Fruit fly (Drosophila melanogaster) whole organism, adult: ENCODE measurements around the gene Sbf.

Experiments
- CG11617 ChIP-seq: fragments of 200-800 bp; sonication (Bioruptor generic); optimal IDR thresholded peaks from 2 replicates; lab custom pipeline; 2017; ENCODE audit warnings: mild to moderate bottlenecking, missing biosample characterization, missing genetic modification reagents, missing genetic modification characterization
- CG12768 ChIP-seq: fragments of 200-800 bp; sonication (Bioruptor generic); optimal IDR thresholded peaks from 2 replicates; lab custom pipeline; 2017; ENCODE audit warnings: missing biosample characterization, missing genetic modification characterization, mild to moderate bottlenecking, moderate library complexity, missing genetic modification reagents
- CG14711 ChIP-seq: fragments of 200-800 bp; sonication (Bioruptor generic); optimal IDR thresholded peaks from 2 replicates; lab custom pipeline; 2018; ENCODE audit warnings: missing biosample characterization, mild to moderate bottlenecking, missing genetic modification characterization, moderate library complexity
- CG1620 ChIP-seq: fragments of 200-800 bp; sonication (Bioruptor generic); optimal IDR thresholded peaks from 2 replicates; lab custom pipeline; 2016; ENCODE audit warnings: missing biosample characterization, missing genetic modification characterization
- CG33017 ChIP-seq: fragments of 200-800 bp; sonication (Bioruptor generic); optimal IDR thresholded peaks from 2 replicates; lab custom pipeline; 2018; ENCODE audit warnings: missing biosample characterization, mild to moderate bottlenecking, missing genetic modification characterization, moderate library complexity
- CG5204 ChIP-seq: fragments of 200-800 bp; sonication (Bioruptor generic); optimal IDR thresholded peaks from 2 replicates; lab custom pipeline; 2016; ENCODE audit warnings: missing biosample characterization, missing genetic modification characterization
- CG7045 ChIP-seq: fragments of 200-800 bp; sonication (Bioruptor generic); optimal IDR thresholded peaks from 2 replicates; lab custom pipeline; 2017; ENCODE audit warnings: missing biosample characterization, mild to moderate bottlenecking, missing genetic modification characterization
- CG7101 ChIP-seq: fragments of 200-800 bp; sonication (Bioruptor generic); optimal IDR thresholded peaks from 2 replicates; lab custom pipeline; 2018; ENCODE audit warnings: missing biosample characterization, mild to moderate bottlenecking, missing genetic modification characterization, moderate library complexity
- Clk ChIP-seq: fragments of 200-800 bp; sonication (Bioruptor generic); optimal IDR thresholded peaks from 2 replicates; lab custom pipeline; 2017; ENCODE audit warnings: missing biosample characterization, missing genetic modification characterization
- Crg-1 ChIP-seq: fragments of 200-800 bp; sonication (Bioruptor generic); optimal IDR thresholded peaks from 2 replicates; lab custom pipeline; 2016; ENCODE audit warnings: missing biosample characterization, missing genetic modification characterization
- Hr96 ChIP-seq: fragments of 200-800 bp; sonication (Bioruptor generic); optimal IDR thresholded peaks from 2 replicates; lab custom pipeline; 2016; ENCODE audit warnings: missing biosample characterization, missing genetic modification characterization
- Mnt ChIP-seq: fragments of 200-800 bp; sonication (Bioruptor generic); optimal IDR thresholded peaks from 2 replicates; lab custom pipeline; 2016; ENCODE audit warnings: missing biosample characterization, mild to moderate bottlenecking, missing genetic modification characterization
- bab1 ChIP-seq: fragments of 200-800 bp; sonication (Bioruptor generic); optimal IDR thresholded peaks from 3 replicates; lab custom pipeline; 2019; ENCODE audit warnings: missing biosample characterization, mild to moderate bottlenecking, missing genetic modification characterization, moderate library complexity
- cic ChIP-seq: fragments of 200-800 bp; sonication (Bioruptor generic); optimal IDR thresholded peaks from 2 replicates; lab custom pipeline; 2017; ENCODE audit warnings: missing biosample characterization, mild to moderate bottlenecking, missing genetic modification characterization, moderate library complexity
- cnc ChIP-seq, 2 experiments: fragments of >200 bp; optimal IDR thresholded peaks; 2 replicates each; lab custom pipeline; 2017
- kay ChIP-seq: fragments of 200-800 bp; sonication (Bioruptor generic); peaks from one replicate; lab custom pipeline; 2016; ENCODE audit warnings: missing biosample characterization, missing genetic modification characterization, borderline replicate concordance
- ovo ChIP-seq: fragments of 200-800 bp; sonication (Bioruptor generic); optimal IDR thresholded peaks from 2 replicates; lab custom pipeline; 2016; ENCODE audit warnings: missing biosample characterization, missing genetic modification characterization
- pad ChIP-seq: fragments of 200-800 bp; sonication (Bioruptor generic); optimal IDR thresholded peaks from 3 replicates; lab custom pipeline; 2017; ENCODE audit warnings: missing biosample characterization, missing genetic modification characterization, mild to moderate bottlenecking, moderate library complexity, missing genetic modification reagents
- tj ChIP-seq: fragments of 200-800 bp; sonication (Bioruptor generic); optimal IDR thresholded peaks from 3 replicates; lab custom pipeline; 2017; ENCODE audit warnings: missing biosample characterization, mild to moderate bottlenecking, missing genetic modification characterization, moderate library complexity
- toe ChIP-seq: fragments of 200-800 bp; sonication (Bioruptor generic); optimal IDR thresholded peaks from 2 replicates; lab custom pipeline; 2016; ENCODE audit warnings: missing biosample characterization, missing genetic modification characterization

Gene Sbf

dm6 chr3R:11796780-11797179 is at the start of gene Sbf:
Gene Sbf, minus strand, starts transcription at chr3R:11796948.
- TF ChIP-seq CG33017 (tag; lab: Kevin White, UChicago): no peak
- no peak for TF ChIP-seq CG14711
- TF ChIP-seq cic (GFP tag; lab: Kevin White, UChicago): no peak
- TF ChIP-seq toe (GFP tag; lab: Kevin White, UChicago): no peak
- peak; percentile 5 for TF ChIP-seq Clk (GFP tag; lab: Kevin White, UChicago)
- TF ChIP-seq CG11617: peak; percentile 41
- TF ChIP-seq kay (GFP tag; lab: Kevin White, UChicago): no peak
- peak; percentile 59 for TF ChIP-seq CG7101 (tag; lab: Kevin White, UChicago)
- peak; percentile 76 for TF ChIP-seq bab1 (GFP tag; lab: Kevin White, UChicago)
- no peak for TF ChIP-seq CG7045 (GFP tag; lab: Kevin White, UChicago)
- no peak for TF ChIP-seq cnc (optimal IDR thresholded peaks at IDR 0.05; lab: Kevin White, UChicago)
- peak; percentile 51 for TF ChIP-seq pad (GFP tag; lab: Kevin White, UChicago)
- no peak for TF ChIP-seq CG5204 (GFP tag; lab: Kevin White, UChicago)
- TF ChIP-seq CG12768: peak; percentile 34
- TF ChIP-seq Crg-1 (GFP tag; lab: Kevin White, UChicago): peak; percentile 62
- peak; percentile 53 for TF ChIP-seq CG1620 (GFP tag; lab: Kevin White, UChicago)
- peak; percentile 55 for TF ChIP-seq Mnt
- TF ChIP-seq ovo (GFP tag; lab: Kevin White, UChicago): peak; percentile 14
- TF ChIP-seq Hr96 (GFP tag; lab: Kevin White, UChicago): no peak
- TF ChIP-seq tj (GFP tag; lab: Kevin White, UChicago): no peak

dm6 chr3R:11833406-11833805 is 36.7 kb upstream of the Sbf start:
- TF ChIP-seq pad (GFP tag; lab: Kevin White, UChicago) (no peak), CG33017 (tag; lab: Kevin White, UChicago) (no peak), CG1620 (GFP tag; lab: Kevin White, UChicago) (no peak), CG14711 (no peak)

dm6 chr3R:11830757-11831586 is 34.2 kb upstream of the Sbf start:
- TF ChIP-seq Hr96 (GFP tag; lab: Kevin White, UChicago) (no peak), toe (GFP tag; lab: Kevin White, UChicago) (no peak), ovo (GFP tag; lab: Kevin White, UChicago) (no peak), CG11617 (no peak), CG7045 (GFP tag; lab: Kevin White, UChicago) (no peak)

dm6 chr3R:11822266-11822665 is 25.5 kb upstream of the Sbf start, which contains the start of gene Kyat:
Gene Kyat, minus strand, starts transcription at chr3R:11822493.
- TF ChIP-seq bab1 (GFP tag; lab: Kevin White, UChicago) (peak; percentile 1), CG11617 (no peak)

- TF ChIP-seq Hr96 (GFP tag; lab: Kevin White, UChicago) (no peak), cic (GFP tag; lab: Kevin White, UChicago) (peak; percentile 27), tj (GFP tag; lab: Kevin White, UChicago) (peak; percentile 85), cnc (optimal IDR thresholded peaks at IDR 0.05; lab: Kevin White, UChicago) (peak; percentile 45 to 53)
Observed at dm6 chr3R:11821800-11822199, 25.1 kb upstream of the Sbf start.

- TF ChIP-seq Hr96 (GFP tag; lab: Kevin White, UChicago): no peak
- TF ChIP-seq toe (GFP tag; lab: Kevin White, UChicago): no peak
- TF ChIP-seq pad (GFP tag; lab: Kevin White, UChicago): no peak
- no peak for TF ChIP-seq CG12768
- no peak for TF ChIP-seq ovo (GFP tag; lab: Kevin White, UChicago)
- no peak for TF ChIP-seq CG33017 (tag; lab: Kevin White, UChicago)
- TF ChIP-seq cnc (optimal IDR thresholded peaks at IDR 0.05; lab: Kevin White, UChicago): no peak
- no peak for TF ChIP-seq Clk (GFP tag; lab: Kevin White, UChicago)
Observed at dm6 chr3R:11820148-11820547, 23.4 kb upstream of the Sbf start.

- TF ChIP-seq tj (GFP tag; lab: Kevin White, UChicago) (no peak), CG1620 (GFP tag; lab: Kevin White, UChicago) (no peak), CG7101 (tag; lab: Kevin White, UChicago) (no peak), CG7045 (GFP tag; lab: Kevin White, UChicago) (no peak), Crg-1 (GFP tag; lab: Kevin White, UChicago) (no peak), kay (GFP tag; lab: Kevin White, UChicago) (no peak), CG5204 (GFP tag; lab: Kevin White, UChicago) (no peak), CG12768 (no peak), bab1 (GFP tag; lab: Kevin White, UChicago) (no peak), CG14711 (no peak), Mnt (no peak), cnc (optimal IDR thresholded peaks at IDR 0.05; lab: Kevin White, UChicago) (no peak), toe (GFP tag; lab: Kevin White, UChicago) (no peak), ovo (GFP tag; lab: Kevin White, UChicago) (no peak), Clk (GFP tag; lab: Kevin White, UChicago) (no peak), CG33017 (tag; lab: Kevin White, UChicago) (no peak), CG11617 (no peak), cic (GFP tag; lab: Kevin White, UChicago) (no peak), Hr96 (GFP tag; lab: Kevin White, UChicago) (no peak), pad (GFP tag; lab: Kevin White, UChicago) (no peak)
Observed at dm6 chr3R:11819640-11819979, 22.9 kb upstream of the Sbf start.
